Worm (Caenorhabditis elegans) whole organism, young adult: Measurements from ENCODE around the gene nhr-118.
A peak's percentile ranks its signal among the peaks of the same experiment; 100 is the strongest.

ENCODE experiments used
- B0035.1 ChIP-seq: sonication (generic microtip); optimal IDR thresholded peaks from 2 replicates; lab custom pipeline; 2016; ENCODE audit warnings: missing genetic modification characterization, mild to moderate bottlenecking, missing compliant biosample characterization, missing genotype, missing genetic modification reagents
- D2030.7 ChIP-seq: fragments of 200-800 bp; sonication (Bioruptor generic); IDR thresholded peaks from 2 replicates; pipeline ENCODE4 v1.3.6; 2022; ENCODE audit warnings: missing genetic modification reagents, missing genetic modification characterization, missing compliant biosample characterization
- F22D6.2 ChIP-seq: sonication (generic microtip); optimal IDR thresholded peaks from 2 replicates; lab custom pipeline; 2016; ENCODE audit warnings: mild to moderate bottlenecking, missing genetic modification characterization, missing compliant biosample characterization
- F33H1.4 ChIP-seq: fragments of 200-800 bp; sonication (Bioruptor generic); IDR thresholded peaks from 2 replicates; pipeline ENCODE4 v1.3.6; 2022; ENCODE audit warnings: missing genetic modification reagents, missing genetic modification characterization, missing compliant biosample characterization
- F37B4.10 ChIP-seq: fragments of 200-800 bp; sonication (Bioruptor generic); IDR thresholded peaks from 2 replicates; pipeline ENCODE4 v1.3.6; 2022; ENCODE audit warnings: missing genetic modification characterization, missing compliant biosample characterization
- F49E8.2 ChIP-seq: sonication (generic microtip); optimal IDR thresholded peaks from 3 replicates; lab custom pipeline; 2017; ENCODE audit warnings: missing genetic modification characterization, mild to moderate bottlenecking, missing compliant biosample characterization, antibody characterized with exemption, moderate library complexity; ENCODE audit not compliant: insufficient read depth
- F52B5.7 ChIP-seq: sonication (generic microtip); optimal IDR thresholded peaks from 2 replicates; lab custom pipeline; 2016; ENCODE audit warnings: mild to moderate bottlenecking, missing genetic modification characterization, missing compliant biosample characterization
- F57C9.4 ChIP-seq: sonication (generic microtip); optimal IDR thresholded peaks from 2 replicates; lab custom pipeline; 2017; ENCODE audit warnings: mild to moderate bottlenecking, missing genetic modification characterization, missing compliant biosample characterization
- Y67H2A.10 ChIP-seq: fragments of 200-800 bp; sonication (Bioruptor generic); conservative IDR thresholded peaks from 2 replicates; pipeline ENCODE4 v1.3.6; 2022; ENCODE audit warnings: missing genetic modification reagents, missing genetic modification characterization, missing compliant biosample characterization
- ZK185.1 ChIP-seq: sonication (generic microtip); optimal IDR thresholded peaks from 2 replicates; lab custom pipeline; 2016; ENCODE audit warnings: mild to moderate bottlenecking, missing genetic modification characterization, missing compliant biosample characterization; ENCODE audit not compliant: poor library complexity, severe bottlenecking
- akir-1 ChIP-seq: fragments of 200-800 bp; sonication (Bioruptor generic); optimal IDR thresholded peaks from 2 replicates; lab custom pipeline; 2018; ENCODE audit warnings: mild to moderate bottlenecking, missing genetic modification characterization, moderate library complexity, missing compliant biosample characterization
- ama-1 ChIP-seq, 3 experiments: fragments of 150-350 bp in 1 of 3; sonication (generic microtip) in 2 of 3; optimal IDR thresholded peaks; 2 replicates each; lab custom pipeline; 2014 to 2018; ENCODE audit warnings: missing biosample characterization in 2 of 3, missing genetic modification characterization in 2 of 3, missing genetic modification reagents in 2 of 3
- athp-1 ChIP-seq: sonication (generic microtip); optimal IDR thresholded peaks from 2 replicates; lab custom pipeline; 2017; ENCODE audit warnings: mild to moderate bottlenecking, missing genetic modification characterization, missing compliant biosample characterization
- attf-5 ChIP-seq: fragments of 200-800 bp; sonication (Bioruptor generic); optimal IDR thresholded peaks from 2 replicates; lab custom pipeline; 2018; ENCODE audit warnings: mild to moderate bottlenecking, missing genetic modification characterization, missing compliant biosample characterization
- ceh-40 ChIP-seq: fragments of 200-800 bp; sonication (Bioruptor generic); IDR thresholded peaks from 2 replicates; pipeline ENCODE4 v1.3.6; 2022; ENCODE audit warnings: missing genetic modification characterization, missing compliant biosample characterization
- chd-7 ChIP-seq: sonication (generic microtip); optimal IDR thresholded peaks from 2 replicates; lab custom pipeline; 2016; ENCODE audit warnings: mild to moderate bottlenecking, missing genetic modification characterization, moderate library complexity, missing compliant biosample characterization
- die-1 ChIP-seq: sonication (generic microtip); optimal IDR thresholded peaks from 2 replicates; lab custom pipeline; 2016; ENCODE audit warnings: missing genotype, mild to moderate bottlenecking, missing genetic modification characterization, missing compliant biosample characterization
- dpff-1 ChIP-seq: sonication (generic microtip); optimal IDR thresholded peaks from 2 replicates; lab custom pipeline; 2017; ENCODE audit warnings: mild to moderate bottlenecking, missing genetic modification characterization, missing compliant biosample characterization
- dpl-1 ChIP-seq: fragments of 150-350 bp; optimal IDR thresholded peaks from 2 replicates; lab custom pipeline; 2014; ENCODE audit warnings: missing biosample characterization, missing genetic modification reagents, missing genetic modification characterization
- him-1 ChIP-seq: sonication (generic microtip); optimal IDR thresholded peaks from 2 replicates; lab custom pipeline; 2016; ENCODE audit warnings: missing genotype, missing genetic modification reagents, missing genetic modification characterization, missing compliant biosample characterization
- hlh-12 ChIP-seq: sonication (generic microtip); optimal IDR thresholded peaks from 2 replicates; lab custom pipeline; 2016; ENCODE audit warnings: missing genetic modification characterization, missing compliant biosample characterization
- hmg-1.2 ChIP-seq: fragments of 200-800 bp; sonication (Bioruptor generic); IDR thresholded peaks from 2 replicates; pipeline ENCODE4 v1.3.6; 2022; ENCODE audit warnings: missing genetic modification reagents, missing genetic modification characterization, missing compliant biosample characterization
- lag-1 ChIP-seq: fragments of 200-800 bp; sonication (Bioruptor generic); IDR thresholded peaks from 2 replicates; pipeline ENCODE4 v1.3.6; 2022; ENCODE audit warnings: missing genetic modification reagents, missing genetic modification characterization, missing compliant biosample characterization
- let-607 ChIP-seq, 2 experiments: fragments of 200-800 bp in 1 of 2; sonication (Bioruptor generic) in 1 of 2; sonication (generic microtip) in 1 of 2; optimal IDR thresholded peaks; 2 replicates each; lab custom pipeline; 2016 to 2018; ENCODE audit warnings: mild to moderate bottlenecking in 2 of 2, missing compliant biosample characterization in 2 of 2, missing genetic modification characterization in 2 of 2, moderate library complexity in 2 of 2, missing genotype in 1 of 2
- lin-40 ChIP-seq: sonication (generic microtip); optimal IDR thresholded peaks from 2 replicates; lab custom pipeline; 2016; ENCODE audit warnings: missing genetic modification characterization, mild to moderate bottlenecking, missing compliant biosample characterization, missing genotype, missing genetic modification reagents
- lin-54 ChIP-seq: fragments of 200-800 bp; sonication (Bioruptor generic); optimal IDR thresholded peaks from 2 replicates; lab custom pipeline; 2018; ENCODE audit warnings: mild to moderate bottlenecking, missing genetic modification characterization, missing compliant biosample characterization
- lsl-1 ChIP-seq: fragments of 200-800 bp; sonication (Bioruptor generic); optimal IDR thresholded peaks from 2 replicates; lab custom pipeline; 2018; ENCODE audit warnings: mild to moderate bottlenecking, missing genetic modification characterization, moderate library complexity, missing compliant biosample characterization
- madf-10 ChIP-seq: sonication (generic microtip); optimal IDR thresholded peaks from 2 replicates; lab custom pipeline; 2016; ENCODE audit warnings: mild to moderate bottlenecking, missing genetic modification characterization, missing compliant biosample characterization
- madf-3 ChIP-seq: fragments of 200-800 bp; sonication (Bioruptor generic); IDR thresholded peaks from 2 replicates; pipeline ENCODE4 v1.3.6; 2022; ENCODE audit warnings: missing genetic modification reagents, missing genetic modification characterization, missing compliant biosample characterization
- madf-6 ChIP-seq: fragments of 200-800 bp; sonication (Bioruptor generic); IDR thresholded peaks from 2 replicates; pipeline ENCODE4 v1.3.6; 2022; ENCODE audit warnings: missing genetic modification reagents, missing genetic modification characterization, missing compliant biosample characterization
- madf-8 ChIP-seq: fragments of 200-800 bp; sonication (Bioruptor generic); conservative IDR thresholded peaks from 2 replicates; pipeline ENCODE4 v1.3.6; 2022; ENCODE audit warnings: missing genetic modification reagents, missing genetic modification characterization, missing compliant biosample characterization
- mel-28 ChIP-seq: sonication (generic microtip); optimal IDR thresholded peaks from 2 replicates; lab custom pipeline; 2016; ENCODE audit warnings: borderline replicate concordance, mild to moderate bottlenecking, missing genetic modification characterization, missing compliant biosample characterization
- mes-4 ChIP-seq: sonication (generic microtip); optimal IDR thresholded peaks from 2 replicates; lab custom pipeline; 2016; ENCODE audit warnings: missing genotype, missing genetic modification characterization, missing compliant biosample characterization
- nfya-2 ChIP-seq: fragments of 200-800 bp; sonication (Bioruptor generic); IDR thresholded peaks from 2 replicates; pipeline ENCODE4 v1.3.6; 2022; ENCODE audit warnings: missing genetic modification reagents, missing genetic modification characterization, missing compliant biosample characterization
- nfyb-1 ChIP-seq: fragments of 200-800 bp; sonication (Bioruptor generic); IDR thresholded peaks from 2 replicates; pipeline ENCODE4 v1.3.6; 2022; ENCODE audit warnings: missing genetic modification reagents, missing genetic modification characterization, missing compliant biosample characterization
- nhr-120 ChIP-seq: fragments of 200-800 bp; sonication (Bioruptor generic); IDR thresholded peaks from 2 replicates; pipeline ENCODE4 v1.3.6; 2022; ENCODE audit warnings: missing genetic modification characterization, missing compliant biosample characterization
- nhr-27 ChIP-seq: fragments of 200-800 bp; sonication (Bioruptor generic); optimal IDR thresholded peaks from 2 replicates; lab custom pipeline; 2018; ENCODE audit warnings: mild to moderate bottlenecking, missing genetic modification characterization, moderate library complexity, missing compliant biosample characterization
- nhr-90 ChIP-seq: sonication (generic microtip); optimal IDR thresholded peaks from 2 replicates; lab custom pipeline; 2016; ENCODE audit warnings: missing genotype, mild to moderate bottlenecking, missing genetic modification characterization, missing compliant biosample characterization
- pbrm-1 ChIP-seq: fragments of 200-800 bp; sonication (Bioruptor generic); IDR thresholded peaks from 2 replicates; pipeline ENCODE4 v1.3.6; 2022; ENCODE audit warnings: missing genetic modification reagents, missing genetic modification characterization, missing compliant biosample characterization
- rcor-1 ChIP-seq: fragments of 200-800 bp; sonication (Bioruptor generic); IDR thresholded peaks from 2 replicates; pipeline ENCODE4 v1.3.6; 2022; ENCODE audit warnings: missing genetic modification reagents, missing genetic modification characterization, missing compliant biosample characterization
- snpc-1.1 ChIP-seq: sonication (generic microtip); optimal IDR thresholded peaks from 2 replicates; lab custom pipeline; 2017; ENCODE audit warnings: missing genetic modification characterization, mild to moderate bottlenecking, missing compliant biosample characterization, antibody characterized with exemption, moderate library complexity, missing genotype, missing genetic modification reagents; ENCODE audit not compliant: insufficient read depth
- somi-1 ChIP-seq: fragments of 200-800 bp; sonication (Bioruptor generic); optimal IDR thresholded peaks from 2 replicates; lab custom pipeline; 2018; ENCODE audit warnings: mild to moderate bottlenecking, missing genetic modification characterization, missing compliant biosample characterization
- zfh-2 ChIP-seq: fragments of 200-800 bp; sonication (Bioruptor generic); conservative IDR thresholded peaks from 2 replicates; pipeline ENCODE4 v1.3.6; 2022; ENCODE audit warnings: missing genetic modification reagents, missing genetic modification characterization, missing compliant biosample characterization
- ztf-28 ChIP-seq: fragments of 200-800 bp; sonication (Bioruptor generic); IDR thresholded peaks from 2 replicates; pipeline ENCODE4 v1.3.6; 2022; ENCODE audit warnings: missing genetic modification reagents, missing genetic modification characterization, missing compliant biosample characterization
- ztf-3 ChIP-seq: fragments of 200-800 bp; sonication (Bioruptor generic); optimal IDR thresholded peaks from 2 replicates; lab custom pipeline; 2018; ENCODE audit warnings: mild to moderate bottlenecking, missing genetic modification characterization, missing compliant biosample characterization

The nhr-118 gene

ce11 chrV:4375807-4376564 lies 31.6 kb upstream of the nhr-118 start, which contains the start of gene F32D1.7 (continued):
- TF ChIP-seq snpc-1.1 (tag; lab: Kevin White, UChicago): peak; percentile 61
- no peak for TF ChIP-seq ama-1 (optimal IDR thresholded peaks at IDR 0.05; lab: Kevin White, UChicago)
- no peak for TF ChIP-seq ama-1 (GFP tag; optimal IDR thresholded peaks at IDR 0.05; lab: Kevin White, UChicago)
- TF ChIP-seq mes-4: no peak
- TF ChIP-seq nhr-90 (tag; lab: Kevin White, UChicago): no peak
- no peak for TF ChIP-seq akir-1 (GFP tag; lab: Kevin White, UChicago)
- TF ChIP-seq F22D6.2 (tag; lab: Kevin White, UChicago): no peak
- peak; percentile 87 for TF ChIP-seq D2030.7 (GFP tag; lab: Robert Waterston, UW)
- no peak for TF ChIP-seq let-607 (tag; optimal IDR thresholded peaks at IDR 0.05; lab: Kevin White, UChicago)
- TF ChIP-seq ztf-3: no peak
- no peak for TF ChIP-seq Y67H2A.10
- TF ChIP-seq lin-54 (GFP tag; lab: Kevin White, UChicago): peak; percentile 91
- no peak for TF ChIP-seq F37B4.10
- no peak for TF ChIP-seq attf-5 (GFP tag; lab: Kevin White, UChicago)
- no peak for TF ChIP-seq ztf-28 (GFP tag; lab: Robert Waterston, UW)
- TF ChIP-seq dpff-1 (tag; lab: Kevin White, UChicago): no peak
- TF ChIP-seq hlh-12: no peak
- TF ChIP-seq F33H1.4: peak; percentile 78
- peak; percentile 98 for TF ChIP-seq madf-8
- no peak for TF ChIP-seq mel-28 (tag; lab: Kevin White, UChicago)
- TF ChIP-seq F57C9.4 (tag; lab: Kevin White, UChicago): no peak
- TF ChIP-seq F52B5.7: no peak
- TF ChIP-seq nfya-2 (GFP tag; lab: Robert Waterston, UW): no peak
- TF ChIP-seq, all 124 proteins: peak for 24

- TF ChIP-seq him-1 (tag; lab: Kevin White, UChicago): no peak
- TF ChIP-seq lsl-1 (GFP tag; lab: Kevin White, UChicago): no peak
- TF ChIP-seq madf-3 (GFP tag; lab: Robert Waterston, UW): no peak
- no peak for TF ChIP-seq dpl-1 (GFP tag; lab: Kevin White, UChicago)
- TF ChIP-seq nhr-27 (tag; lab: Kevin White, UChicago): no peak
- no peak for TF ChIP-seq die-1 (tag; lab: Kevin White, UChicago)
- no peak for TF ChIP-seq ceh-40 (GFP tag; lab: Robert Waterston, UW)
- TF ChIP-seq F57C9.4 (tag; lab: Kevin White, UChicago): no peak
- TF ChIP-seq madf-10 (tag; lab: Kevin White, UChicago): no peak
- no peak for TF ChIP-seq lag-1 (GFP tag; lab: Robert Waterston, UW)
- no peak for TF ChIP-seq hmg-1.2
- TF ChIP-seq, all 124 proteins: peak for 0
Measured at ce11 chrV:4377622-4378021, 30.0 kb upstream of the nhr-118 start, which contains the start of gene F32D1.8. Gene F32D1.8, minus strand, starts transcription at chrV:4377722.

- TF ChIP-seq somi-1 (GFP tag; lab: Kevin White, UChicago) (no peak), B0035.1 (tag; lab: Kevin White, UChicago) (no peak), ztf-3 (no peak), dpl-1 (GFP tag; lab: Kevin White, UChicago) (no peak), hlh-12 (no peak), lin-54 (GFP tag; lab: Kevin White, UChicago) (no peak), pbrm-1 (no peak), chd-7 (tag; lab: Kevin White, UChicago) (no peak), F49E8.2 (no peak), lin-40 (tag; lab: Kevin White, UChicago) (no peak), nfyb-1 (GFP tag; lab: Robert Waterston, UW) (no peak), athp-1 (tag; lab: Kevin White, UChicago) (no peak), zfh-2 (no peak), nhr-120 (GFP tag; lab: Robert Waterston, UW) (no peak), madf-6 (GFP tag; lab: Robert Waterston, UW) (no peak), rcor-1 (GFP tag; lab: Robert Waterston, UW) (no peak), ZK185.1 (tag; lab: Kevin White, UChicago) (no peak)
Measured at ce11 chrV:4382298-4382697, 25.3 kb upstream of the nhr-118 start, which contains the start of gene F13A2.1. Gene F13A2.1, minus strand, starts transcription at chrV:4382398.
